Worm (Caenorhabditis elegans): ENCODE data around the gene srsx-10.
A peak's percentile ranks its signal among the peaks of the same experiment; 100 is the strongest.

Gene srsx-10

DNA sequence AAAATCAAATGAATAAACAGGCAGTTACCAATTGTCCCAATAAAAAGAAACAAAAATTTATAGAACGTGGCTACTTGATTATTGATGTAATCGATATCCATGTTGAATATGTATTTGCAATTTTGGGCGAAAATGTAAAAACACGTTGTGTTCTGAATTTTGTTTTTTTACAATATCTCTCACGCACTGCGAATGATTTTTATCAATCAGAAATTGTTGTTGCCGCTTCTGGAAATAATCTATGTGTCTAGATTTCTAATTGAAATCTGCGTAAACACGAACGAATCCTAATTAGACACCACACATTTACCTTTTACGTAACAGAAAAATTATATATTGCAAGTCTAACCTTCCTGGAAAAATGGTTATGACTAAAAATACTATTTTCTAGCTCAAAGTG, 8.5 kb upstream of the srsx-10 start, which contains the start of gene srsx-13:
TSS of gene srsx-13 (minus strand) at position 101 of the 400 bp plus-strand sequence.
- TF ChIP-seq daf-19 (GFP tag; conservative IDR thresholded peaks at IDR 0.05) (no peak), lin-38 (GFP tag; IDR thresholded peaks at IDR 0.05) (no peak), arid-1 (GFP tag; conservative IDR thresholded peaks at IDR 0.05) (no peak), saeg-2 (GFP tag; IDR thresholded peaks at IDR 0.05) (no peak), nhr-28 (tag; optimal IDR thresholded peaks at IDR 0.05) (no peak)

ce11 chrV:4980873-4981272, 6.3 kb upstream of the srsx-10 start, which contains the start of gene srsx-12:
TSS of gene srsx-12 (minus strand) at chrV:4980973.
- TF ChIP-seq dmd-6 (GFP tag; IDR thresholded peaks at IDR 0.05), result no peak
- no peak for TF ChIP-seq hlh-11 (tag; optimal IDR thresholded peaks at IDR 0.05)
- no peak for TF ChIP-seq ctbp-1 (GFP tag; IDR thresholded peaks at IDR 0.05)
- TF ChIP-seq ztf-7 (tag; optimal IDR thresholded peaks at IDR 0.05), result no peak
- no peak for TF ChIP-seq ceh-44 (GFP tag; IDR thresholded peaks at IDR 0.05)
- no peak for TF ChIP-seq daf-16 (GFP tag; optimal IDR thresholded peaks at IDR 0.05)
- no peak for TF ChIP-seq daf-16 (tag; optimal IDR thresholded peaks at IDR 0.05)
- TF ChIP-seq ceh-20 (GFP tag; IDR thresholded peaks at IDR 0.05), result no peak
- no peak for TF ChIP-seq Y75B8A.6 (GFP tag; IDR thresholded peaks at IDR 0.05)
- no peak for TF ChIP-seq snpc-4 (tag; optimal IDR thresholded peaks at IDR 0.05)
- no peak for TF ChIP-seq mxl-2 (GFP tag; conservative IDR thresholded peaks at IDR 0.05)
- TF ChIP-seq Y5F2A.4 (GFP tag; optimal IDR thresholded peaks at IDR 0.05), result no peak

DNA sequence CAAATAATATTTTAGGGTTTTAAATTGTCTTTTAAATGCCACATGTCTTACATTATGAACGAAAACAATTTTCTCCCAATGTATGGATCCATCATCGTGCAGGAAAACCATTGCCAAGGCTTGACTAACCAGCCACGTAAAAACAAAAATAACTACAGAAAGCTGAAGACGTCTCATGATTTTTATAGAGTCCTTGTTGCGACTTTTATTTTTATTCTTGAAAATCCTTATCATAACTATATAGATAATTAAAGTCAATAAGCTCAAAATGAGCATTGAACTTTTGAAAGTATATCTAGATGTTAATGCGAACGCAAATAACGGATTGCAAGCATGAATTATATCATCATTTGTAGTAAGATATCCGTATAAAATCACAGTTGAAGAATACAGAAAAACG, 5.5 kb upstream of the srsx-10 start:
- TF ChIP-seq nhr-48 (tag; optimal IDR thresholded peaks at IDR 0.05) (no peak), aha-1 (tag) (peak; percentile 98)

- TF ChIP-seq nhr-10 (tag; optimal IDR thresholded peaks at IDR 0.05) (no peak), T20F7.1 (GFP tag; optimal IDR thresholded peaks at IDR 0.05) (no peak), vab-7 (GFP tag; IDR thresholded peaks at IDR 0.05) (no peak), lim-7 (GFP tag; IDR thresholded peaks at IDR 0.05) (no peak), nhr-237 (tag; optimal IDR thresholded peaks at IDR 0.05) (no peak), dmd-9 (GFP tag; IDR thresholded peaks at IDR 0.05) (no peak), fkh-10 (GFP tag; optimal IDR thresholded peaks at IDR 0.05) (no peak), gei-8 (GFP tag; optimal IDR thresholded peaks at IDR 0.05) (no peak), egl-27 (tag; optimal IDR thresholded peaks at IDR 0.05) (no peak), rbr-2 (tag; optimal IDR thresholded peaks at IDR 0.05) (no peak), ztf-11 (tag; optimal IDR thresholded peaks at IDR 0.05) (no peak), Y75B8A.6 (GFP tag; IDR thresholded peaks at IDR 0.05) (no peak)
Measured at ce11 chrV:4979060-4979459, 4.5 kb upstream of the srsx-10 start, which contains the start of gene srsx-11. TSS of gene srsx-11 (minus strand) at chrV:4979160.

DNA sequence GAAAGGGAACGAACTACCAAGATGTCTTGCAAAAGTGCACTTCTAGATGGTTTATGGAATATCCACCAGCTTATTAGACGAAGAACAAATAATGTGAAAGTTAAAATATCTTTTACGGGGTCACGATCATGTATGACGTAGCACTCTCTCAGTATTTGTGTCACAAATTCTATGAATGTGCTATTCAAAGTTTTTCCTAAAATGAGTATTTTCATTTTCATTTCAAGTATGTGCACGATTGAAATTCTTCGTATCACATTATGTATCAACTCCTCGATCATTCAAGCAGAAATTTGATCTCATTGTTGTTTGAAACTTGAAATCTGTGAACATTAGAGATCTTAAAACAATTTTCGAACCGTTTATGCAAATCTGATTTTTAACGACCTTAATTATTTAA, 3.0 kb upstream of the srsx-10 start:
- no peak for TF ChIP-seq daf-16 (GFP tag; optimal IDR thresholded peaks at IDR 0.05)
- no peak for TF ChIP-seq daf-16 (tag; optimal IDR thresholded peaks at IDR 0.05)
- TF ChIP-seq spr-3 (GFP tag; optimal IDR thresholded peaks at IDR 0.05), result no peak
- no peak for TF ChIP-seq D1046.2 (GFP tag; IDR thresholded peaks at IDR 0.05)
- TF ChIP-seq nhr-11 (tag; optimal IDR thresholded peaks at IDR 0.05), result no peak
- TF ChIP-seq ZK337.2 (GFP tag; IDR thresholded peaks at IDR 0.05), result no peak
- TF ChIP-seq zip-11 (GFP tag; IDR thresholded peaks at IDR 0.05), result no peak

DNA sequence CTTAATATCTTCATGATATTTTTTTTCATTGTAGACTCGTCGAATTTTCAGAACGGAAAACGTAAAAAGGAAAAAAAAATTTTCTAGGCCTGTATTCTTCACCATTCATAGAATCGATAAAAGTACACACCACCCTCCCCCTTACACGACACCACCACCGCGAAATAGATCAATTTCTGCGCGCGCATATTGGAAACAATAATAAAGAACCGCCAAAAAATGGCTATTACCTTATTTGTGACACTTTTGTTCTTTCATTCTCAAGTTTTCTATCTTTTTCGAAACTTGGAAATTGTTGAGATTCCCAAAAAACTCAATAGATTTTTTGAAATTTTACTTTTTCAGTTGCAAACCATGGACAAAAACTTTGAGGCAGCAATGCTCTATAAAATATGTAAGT, 563 bp upstream of the srsx-10 start, which contains the start of gene F26G5.1:
TSS of gene F26G5.1 (plus strand) at position 339 of the 400 bp plus-strand sequence.
- TF ChIP-seq aha-1 (tag) (peak; percentile 53), T26A8.4 (GFP tag; IDR thresholded peaks at IDR 0.05) (no peak)

Data from whole organism, L4 larva.